Fruit fly (Drosophila melanogaster): ENCODE measurements around the gene CG46412.
A peak's percentile ranks its signal among the peaks of the same experiment; 100 is the strongest.

CG46412 gene

dm6 chr3L:11587720-11588580, 24.1 kb upstream of the CG46412 start, which contains the start of gene rt:
TSS of gene rt (minus strand) at chr3L:11587770.
- TF ChIP-seq dl (GFP tag; optimal IDR thresholded peaks at IDR 0.05; ENCODE audit: insufficient read depth in 1 of 2, partially characterized antibody in 2 of 2) (no peak), brk (GFP tag; optimal IDR thresholded peaks at IDR 0.05) (no peak), Rel (GFP tag; optimal IDR thresholded peaks at IDR 0.05) (no peak), Rel (tag; optimal IDR thresholded peaks at IDR 0.05) (peak; percentile 31), rgr (GFP tag; optimal IDR thresholded peaks at IDR 0.05) (peak; percentile 68), Abd-B (GFP tag; optimal IDR thresholded peaks at IDR 0.05) (no peak), Sp1 (GFP tag; optimal IDR thresholded peaks at IDR 0.05) (peak; percentile 75), OdsH (GFP tag; optimal IDR thresholded peaks at IDR 0.05) (peak; percentile 39), pan (optimal IDR thresholded peaks at IDR 0.05) (no peak), Dfd (GFP tag; optimal IDR thresholded peaks at IDR 0.05) (no peak), CG32264 (GFP tag; optimal IDR thresholded peaks at IDR 0.05) (no peak), sage (GFP tag; optimal IDR thresholded peaks at IDR 0.05) (peak; percentile 26), ey (GFP tag; optimal IDR thresholded peaks at IDR 0.05) (peak; percentile 70), dsf (GFP tag; optimal IDR thresholded peaks at IDR 0.05; ENCODE audit: borderline replicate concordance) (no peak), lola (GFP tag; optimal IDR thresholded peaks at IDR 0.05) (no peak), CrebA (GFP tag; optimal IDR thresholded peaks at IDR 0.05; ENCODE audit: borderline replicate concordance) (no peak), Dif (GFP tag; optimal IDR thresholded peaks at IDR 0.05; ENCODE audit: partially characterized antibody) (no peak), Hr78 (GFP tag; optimal IDR thresholded peaks at IDR 0.05) (no peak), N (GFP tag; optimal IDR thresholded peaks at IDR 0.05) (no peak), h (GFP tag; optimal IDR thresholded peaks at IDR 0.05) (peak; percentile 74), Vsx2 (GFP tag; optimal IDR thresholded peaks at IDR 0.05; ENCODE audit: partially characterized antibody) (no peak), Mio (GFP tag; optimal IDR thresholded peaks at IDR 0.05) (no peak), GATAd (GFP tag; optimal IDR thresholded peaks at IDR 0.05) (no peak), CG9705 (GFP tag; optimal IDR thresholded peaks at IDR 0.05) (peak; percentile 62), Myc (optimal IDR thresholded peaks at IDR 0.05) (peak; percentile 74), Jra (GFP tag; optimal IDR thresholded peaks at IDR 0.05) (no peak), dmrt93B (GFP tag; optimal IDR thresholded peaks at IDR 0.05) (peak; percentile 56), Hr83 (GFP tag; optimal IDR thresholded peaks at IDR 0.05; ENCODE audit: poor library complexity, severe bottlenecking) (no peak), usp (GFP tag; optimal IDR thresholded peaks at IDR 0.05) (no peak), jim (GFP tag; optimal IDR thresholded peaks at IDR 0.05) (no peak), br (GFP tag; optimal IDR thresholded peaks at IDR 0.05) (peak; percentile 68), woc (GFP tag; optimal IDR thresholded peaks at IDR 0.05) (peak; percentile 89), foxo (GFP tag; optimal IDR thresholded peaks at IDR 0.05) (peak in 1 of 2 experiments; percentile 76), HLH106 (tag; optimal IDR thresholded peaks at IDR 0.05) (peak; percentile 76), sv (GFP tag; optimal IDR thresholded peaks at IDR 0.05) (peak; percentile 15), Hnf4 (GFP tag; optimal IDR thresholded peaks at IDR 0.05) (peak; percentile 6), fru (GFP tag; optimal IDR thresholded peaks at IDR 0.05) (peak; percentile 74), psq (GFP tag; optimal IDR thresholded peaks at IDR 0.05) (peak; percentile 38), tai (GFP tag; optimal IDR thresholded peaks at IDR 0.05) (peak; percentile 61)

- TF ChIP-seq CG9705 (GFP tag; optimal IDR thresholded peaks at IDR 0.05) (no peak), h (GFP tag; optimal IDR thresholded peaks at IDR 0.05) (peak; percentile 38), br (GFP tag; optimal IDR thresholded peaks at IDR 0.05) (no peak), dl (GFP tag; optimal IDR thresholded peaks at IDR 0.05; ENCODE audit: insufficient read depth in 1 of 2, partially characterized antibody in 2 of 2) (no peak), Hr83 (GFP tag; optimal IDR thresholded peaks at IDR 0.05; ENCODE audit: poor library complexity, severe bottlenecking) (peak; percentile 13), tai (GFP tag; optimal IDR thresholded peaks at IDR 0.05) (no peak), Dfd (GFP tag; optimal IDR thresholded peaks at IDR 0.05) (no peak), ey (GFP tag; optimal IDR thresholded peaks at IDR 0.05) (no peak), Dif (GFP tag; optimal IDR thresholded peaks at IDR 0.05; ENCODE audit: partially characterized antibody) (no peak), Vsx2 (GFP tag; optimal IDR thresholded peaks at IDR 0.05; ENCODE audit: partially characterized antibody) (no peak)
Measured at dm6 chr3L:11586794-11587462, 23.1 kb upstream of the CG46412 start.
